Fruit fly (Drosophila melanogaster) whole organism, prepupa: ENCODE results near the gene 2mit.

Source experiments
- Blimp-1 ChIP-seq: fragments of 200-800 bp; sonication (Bioruptor generic); optimal IDR thresholded peaks from 3 replicates; lab custom pipeline; 2017; ENCODE audit warnings: missing biosample characterization, missing genetic modification characterization, mild to moderate bottlenecking, moderate library complexity, missing genetic modification reagents
- CG6163 ChIP-seq: fragments of 200-800 bp; sonication (Bioruptor generic); IDR thresholded peaks from 3 replicates; pipeline ENCODE4 v1.3.6; 2022; ENCODE audit warnings: missing biosample characterization, missing genetic modification characterization
- CG8119 ChIP-seq: fragments of 200-800 bp; sonication (Bioruptor generic); IDR thresholded peaks from 3 replicates; pipeline ENCODE4 v1.3.6; 2022; ENCODE audit warnings: missing biosample characterization, missing genetic modification characterization
- Hr38 ChIP-seq: sonication (Bioruptor generic); optimal IDR thresholded peaks from 2 replicates; lab custom pipeline; 2016; ENCODE audit warnings: missing biosample characterization, missing genetic modification characterization
- Met ChIP-seq: fragments of 200-800 bp; sonication (Bioruptor generic); optimal IDR thresholded peaks from 3 replicates; lab custom pipeline; 2016; ENCODE audit warnings: missing biosample characterization, missing genetic modification characterization
- esn ChIP-seq: fragments of 200-800 bp; sonication (Bioruptor generic); optimal IDR thresholded peaks from 2 replicates; lab custom pipeline; 2016; ENCODE audit warnings: missing biosample characterization, mild to moderate bottlenecking, missing genetic modification characterization, moderate library complexity
- lz ChIP-seq: fragments of 200-800 bp; sonication (Bioruptor generic); optimal IDR thresholded peaks from 3 replicates; lab custom pipeline; 2016; ENCODE audit warnings: missing biosample characterization, missing genetic modification characterization
- pdm3 ChIP-seq: fragments of 200-800 bp; sonication (Bioruptor generic); optimal IDR thresholded peaks from 3 replicates; lab custom pipeline; 2016; ENCODE audit warnings: missing biosample characterization, missing genetic modification characterization
- vri ChIP-seq: fragments of 200-800 bp; sonication (Bioruptor generic); optimal IDR thresholded peaks from 3 replicates; lab custom pipeline; 2016; ENCODE audit warnings: missing biosample characterization, mild to moderate bottlenecking, missing genetic modification characterization

- TF ChIP-seq esn (GFP tag; lab: Kevin White, UChicago): no peak
- TF ChIP-seq Hr38 (GFP tag; lab: Kevin White, UChicago): no peak
- no peak for TF ChIP-seq Met (GFP tag; lab: Kevin White, UChicago)
- TF ChIP-seq vri: no peak
- no peak for TF ChIP-seq Blimp-1 (GFP tag; lab: Kevin White, UChicago)
- no peak for TF ChIP-seq lz (GFP tag; lab: Kevin White, UChicago)
- TF ChIP-seq CG6163: no peak
- TF ChIP-seq pdm3: no peak
- TF ChIP-seq CG8119 (GFP tag; lab: Robert Waterston, UW): no peak
These were observed 83.4 kb downstream of the 2mit start for dm6 chr3R:13072052-13072451.
